Worm (Caenorhabditis elegans): ENCODE results near the gene col-166.

Gene col-166

DNA sequence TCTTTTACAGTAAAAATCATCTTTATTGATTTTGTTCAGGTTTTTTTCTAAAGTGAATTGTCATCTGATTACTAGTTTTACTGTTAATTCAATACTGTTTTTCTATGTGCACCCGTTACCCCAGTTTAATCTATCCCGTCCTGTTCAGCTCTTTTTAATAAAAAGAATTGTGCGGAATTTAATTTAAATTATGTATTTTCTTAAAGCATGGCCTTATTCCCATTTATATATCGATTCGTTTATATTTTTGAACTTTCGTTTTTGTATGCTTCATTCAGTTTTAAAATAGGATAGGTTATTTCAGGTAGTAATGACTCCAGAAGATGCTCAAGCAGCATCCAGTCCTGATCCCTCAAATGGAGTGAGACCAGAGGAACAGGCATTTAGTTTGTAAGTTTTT lies 13.1 kb upstream of the col-166 start, which contains the start of gene W05H9.2:
TSS of gene W05H9.2 (plus strand) at position 301 of the 400 bp plus-strand sequence.
- TF ChIP-seq unc-3 (GFP tag; conservative IDR thresholded peaks at IDR 0.05) (no peak), unc-3 (tag; optimal IDR thresholded peaks at IDR 0.05) (no peak), ceh-45 (GFP tag; IDR thresholded peaks at IDR 0.05) (no peak), K09A11.1 (tag; optimal IDR thresholded peaks at IDR 0.05; ENCODE audit: insufficient read depth) (no peak), ceh-18 (tag; optimal IDR thresholded peaks at IDR 0.05) (no peak), zip-5 (tag; optimal IDR thresholded peaks at IDR 0.05) (no peak), dmd-4 (tag; optimal IDR thresholded peaks at IDR 0.05; ENCODE audit: borderline replicate concordance) (no peak), fkh-10 (GFP tag; optimal IDR thresholded peaks at IDR 0.05) (no peak), tbx-7 (tag; optimal IDR thresholded peaks at IDR 0.05) (no peak), elt-4 (tag; optimal IDR thresholded peaks at IDR 0.05) (no peak), unc-55 (GFP tag; optimal IDR thresholded peaks at IDR 0.05) (no peak), odd-2 (tag; optimal IDR thresholded peaks at IDR 0.05) (no peak), nhr-11 (tag; optimal IDR thresholded peaks at IDR 0.05) (no peak), lim-6 (tag; optimal IDR thresholded peaks at IDR 0.05) (no peak)

DNA sequence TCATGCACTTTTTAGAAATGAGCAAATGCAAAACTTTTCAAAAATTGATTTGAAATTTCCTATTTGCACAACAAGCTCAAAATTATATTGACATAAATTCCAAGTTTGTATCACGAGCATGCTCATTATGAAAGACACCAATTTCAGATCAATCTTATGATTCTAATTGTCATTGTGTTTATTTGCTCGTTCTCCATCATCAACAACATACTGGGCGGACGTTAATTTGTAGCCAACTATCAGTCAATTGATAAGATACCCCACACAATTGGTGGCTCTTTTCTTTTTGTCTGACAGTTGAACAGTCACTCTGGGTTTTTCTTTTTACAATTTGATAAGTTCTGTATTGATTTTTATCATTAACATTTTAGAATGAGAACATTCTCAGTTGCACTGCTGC lies 8.1 kb upstream of the col-166 start, which contains the start of gene lro-1:
TSS of gene lro-1 (plus strand) at position 372 of the 400 bp plus-strand sequence.
- TF ChIP-seq pax-1 (tag; optimal IDR thresholded peaks at IDR 0.05) (no peak), npax-4 (tag; optimal IDR thresholded peaks at IDR 0.05) (no peak), rnt-1 (tag; optimal IDR thresholded peaks at IDR 0.05) (no peak), elt-2 (tag; optimal IDR thresholded peaks at IDR 0.05) (peak; percentile 62)

ce11 chrX:6273772-6274171 lies 6.0 kb upstream of the col-166 start:
- no peak for TF ChIP-seq ztf-16 (tag; optimal IDR thresholded peaks at IDR 0.05)
- TF ChIP-seq pros-1 (tag; optimal IDR thresholded peaks at IDR 0.05), result no peak
- no peak for TF ChIP-seq dve-1 (tag; optimal IDR thresholded peaks at IDR 0.05)
- TF ChIP-seq unc-42 (tag; optimal IDR thresholded peaks at IDR 0.05), result no peak
- no peak for TF ChIP-seq odd-2 (tag; optimal IDR thresholded peaks at IDR 0.05)
- TF ChIP-seq pag-3 (tag; optimal IDR thresholded peaks at IDR 0.05; ENCODE audit: borderline replicate concordance), result no peak
- no peak for TF ChIP-seq unc-3 (GFP tag; conservative IDR thresholded peaks at IDR 0.05)
- TF ChIP-seq unc-3 (tag; optimal IDR thresholded peaks at IDR 0.05), result no peak
- TF ChIP-seq ceh-9 (tag; optimal IDR thresholded peaks at IDR 0.05), result no peak
- no peak for TF ChIP-seq ceh-31 (tag; optimal IDR thresholded peaks at IDR 0.05)
- TF ChIP-seq ceh-2 (tag; optimal IDR thresholded peaks at IDR 0.05), result no peak
- TF ChIP-seq hlh-13 (GFP tag; optimal IDR thresholded peaks at IDR 0.05), result no peak
- no peak for TF ChIP-seq ceh-48 (tag; optimal IDR thresholded peaks at IDR 0.05)
- no peak for TF ChIP-seq sox-4 (tag; optimal IDR thresholded peaks at IDR 0.05)
- TF ChIP-seq K09A11.1 (tag; optimal IDR thresholded peaks at IDR 0.05; ENCODE audit: insufficient read depth), result no peak
- no peak for TF ChIP-seq ceh-30 (tag; optimal IDR thresholded peaks at IDR 0.05)
- TF ChIP-seq fax-1 (tag; optimal IDR thresholded peaks at IDR 0.05), result no peak

- TF ChIP-seq ceh-30 (tag; optimal IDR thresholded peaks at IDR 0.05) (no peak), ceh-18 (tag; optimal IDR thresholded peaks at IDR 0.05) (no peak)
These were observed 5.5 kb upstream of the col-166 start for ce11 chrX:6274270-6274669.

DNA sequence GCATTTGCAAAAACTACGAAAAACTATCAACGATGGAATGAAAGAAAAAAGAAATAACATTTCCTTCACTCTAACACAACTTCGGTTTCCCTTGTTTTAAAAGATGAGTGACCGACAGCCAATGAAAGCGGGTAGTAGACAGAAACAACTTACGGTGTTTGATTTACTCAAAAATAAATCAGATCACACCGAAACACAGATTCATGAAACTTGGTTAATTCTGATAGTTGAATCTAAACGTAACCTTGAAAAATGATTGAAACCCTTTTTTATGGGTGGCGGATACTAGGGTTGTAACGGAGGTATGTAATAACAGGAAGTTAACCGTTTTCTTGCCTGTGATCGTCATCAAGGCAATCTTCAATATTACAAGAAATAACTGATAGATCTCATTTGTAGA lies 4.5 kb upstream of the col-166 start:
- TF ChIP-seq pag-3 (tag; optimal IDR thresholded peaks at IDR 0.05; ENCODE audit: borderline replicate concordance), result no peak
- no peak for TF ChIP-seq ref-2 (tag; optimal IDR thresholded peaks at IDR 0.05)
- TF ChIP-seq fkh-10 (GFP tag; optimal IDR thresholded peaks at IDR 0.05), result no peak
- no peak for TF ChIP-seq ceh-22 (tag; optimal IDR thresholded peaks at IDR 0.05)
- no peak for TF ChIP-seq ceh-2 (tag; optimal IDR thresholded peaks at IDR 0.05)
- no peak for TF ChIP-seq ztf-16 (tag; optimal IDR thresholded peaks at IDR 0.05)
- TF ChIP-seq hlh-8 (tag; optimal IDR thresholded peaks at IDR 0.05), result no peak
- TF ChIP-seq pax-1 (tag; optimal IDR thresholded peaks at IDR 0.05), result no peak
